Fruit fly (Drosophila melanogaster) whole organism, embryonic: ENCODE measurements around the gene SrpRbeta.
A peak's percentile ranks its signal among the peaks of the same experiment; 100 is the strongest.

ENCODE experiments used
- Ada2b ChIP-seq: fragments of 200-800 bp; sonication (Bioruptor generic); IDR thresholded peaks from 2 replicates; pipeline ENCODE4 v1.3.6; 2022; ENCODE audit warnings: missing biosample characterization, missing genetic modification characterization
- Awh ChIP-seq: fragments of 200-800 bp; sonication (Bioruptor generic); IDR thresholded peaks from 2 replicates; pipeline ENCODE4, ENCODE4 v1.3.6; 2022; ENCODE audit warnings: missing biosample characterization, missing genetic modification characterization
- Bteb2 ChIP-seq: fragments of 200-800 bp; sonication (Bioruptor generic); optimal IDR thresholded peaks from 2 replicates; lab custom pipeline; 2016; ENCODE audit warnings: missing biosample characterization, missing genetic modification characterization
- C15 ChIP-seq: fragments of 200-800 bp; sonication (Bioruptor generic); IDR thresholded peaks from 3 replicates; pipeline ENCODE4 v1.3.6; 2022; ENCODE audit warnings: missing biosample characterization, missing genetic modification characterization
- CG11398 ChIP-seq: fragments of 200-800 bp; sonication (Bioruptor generic); optimal IDR thresholded peaks from 2 replicates; lab custom pipeline; 2016; ENCODE audit warnings: missing biosample characterization, missing genetic modification characterization
- CG11723 ChIP-seq: fragments of 200-800 bp; sonication (Bioruptor generic); optimal IDR thresholded peaks from 2 replicates; lab custom pipeline; 2017; ENCODE audit warnings: missing biosample characterization, mild to moderate bottlenecking, missing genetic modification characterization
- CG1233 ChIP-seq: fragments of 200-800 bp; sonication (Bioruptor generic); optimal IDR thresholded peaks from 4 replicates; lab custom pipeline; 2018; ENCODE audit warnings: missing biosample characterization, mild to moderate bottlenecking, missing genetic modification characterization
- CG12744 ChIP-seq: fragments of 200-800 bp; sonication (Bioruptor generic); optimal IDR thresholded peaks from 2 replicates; lab custom pipeline; 2016; ENCODE audit warnings: missing biosample characterization, missing genetic modification characterization
- CG12942 ChIP-seq: fragments of 200-800 bp; sonication (Bioruptor generic); optimal IDR thresholded peaks from 3 replicates; lab custom pipeline; 2016; ENCODE audit warnings: missing biosample characterization, missing genetic modification characterization
- CG13287 ChIP-seq: fragments of 200-800 bp; sonication (Bioruptor generic); IDR thresholded peaks from 2 replicates; pipeline ENCODE4 v1.3.6; 2022; ENCODE audit warnings: missing biosample characterization, missing genetic modification characterization; ENCODE audit not compliant: partially characterized antibody
- CG13424 ChIP-seq: fragments of 200-800 bp; sonication (Bioruptor generic); optimal IDR thresholded peaks from 2 replicates; lab custom pipeline; 2019; ENCODE audit warnings: missing biosample characterization, mild to moderate bottlenecking, missing genetic modification characterization, moderate library complexity
- CG15011 ChIP-seq: fragments of 200-800 bp; sonication (Bioruptor generic); optimal IDR thresholded peaks from 3 replicates; lab custom pipeline; 2018; ENCODE audit warnings: missing biosample characterization, mild to moderate bottlenecking, missing genetic modification characterization
- CG17802 ChIP-seq: fragments of 200-800 bp; sonication (Bioruptor generic); optimal IDR thresholded peaks from 2 replicates; lab custom pipeline; 2018; ENCODE audit warnings: missing biosample characterization, mild to moderate bottlenecking, missing genetic modification characterization, moderate library complexity
- CG32767 ChIP-seq: fragments of 200-800 bp; sonication (Bioruptor generic); IDR thresholded peaks from 2 replicates; pipeline ENCODE4 v1.3.6; 2022; ENCODE audit warnings: missing biosample characterization, missing genetic modification characterization
- CG4282 ChIP-seq: fragments of 200-800 bp; sonication (Bioruptor generic); optimal IDR thresholded peaks from 2 replicates; lab custom pipeline; 2016; ENCODE audit warnings: missing biosample characterization, missing genetic modification characterization
- CG4404 ChIP-seq: fragments of 200-800 bp; sonication (Bioruptor generic); IDR thresholded peaks from 2 replicates; pipeline ENCODE4 v1.3.6; 2022; ENCODE audit warnings: missing biosample characterization, missing genetic modification characterization
- CG5245 ChIP-seq: fragments of 200-800 bp; sonication (Bioruptor generic); optimal IDR thresholded peaks from 3 replicates; lab custom pipeline; 2016; ENCODE audit warnings: missing biosample characterization, missing genetic modification characterization
- CG6689 ChIP-seq: fragments of 200-800 bp; sonication (Bioruptor generic); IDR thresholded peaks from 2 replicates; pipeline ENCODE4 v1.3.6; 2022; ENCODE audit warnings: missing biosample characterization, missing genetic modification characterization
- CG7745 ChIP-seq: fragments of 200-800 bp; sonication (Bioruptor generic); optimal IDR thresholded peaks from 2 replicates; lab custom pipeline; 2018; ENCODE audit warnings: missing biosample characterization, mild to moderate bottlenecking, missing genetic modification characterization, moderate library complexity
- CG8765 ChIP-seq: fragments of 200-800 bp; sonication (Bioruptor generic); IDR thresholded peaks from 2 replicates; pipeline ENCODE4 v1.3.6; 2022; ENCODE audit warnings: missing biosample characterization, missing genetic modification characterization
- Drgx ChIP-seq: fragments of 200-800 bp; sonication (Bioruptor generic); IDR thresholded peaks from 2 replicates; pipeline ENCODE4 v1.3.6; 2022; ENCODE audit warnings: missing biosample characterization, missing genetic modification characterization
- Elba2 ChIP-seq: fragments of 200-800 bp; sonication (Bioruptor generic); optimal IDR thresholded peaks from 3 replicates; lab custom pipeline; 2016; ENCODE audit warnings: missing biosample characterization, missing genetic modification characterization
- Ets65A ChIP-seq: fragments of 200-800 bp; sonication (Bioruptor generic); peaks from one replicate; lab custom pipeline; 2016; ENCODE audit warnings: missing biosample characterization, missing genetic modification characterization
- Ets97D ChIP-seq: fragments of 200-800 bp; sonication (Bioruptor generic); optimal IDR thresholded peaks from 3 replicates; lab custom pipeline; 2016; ENCODE audit warnings: missing biosample characterization, missing genetic modification characterization
- Fer1 ChIP-seq: fragments of 200-800 bp; sonication (Bioruptor generic); optimal IDR thresholded peaks from 2 replicates; lab custom pipeline; 2017; ENCODE audit warnings: missing biosample characterization, mild to moderate bottlenecking, missing genetic modification characterization
- GATAe ChIP-seq: fragments of 200-800 bp; sonication (Bioruptor generic); conservative IDR thresholded peaks from 2 replicates; pipeline ENCODE4 v1.3.6; 2022; ENCODE audit warnings: missing biosample characterization, missing genetic modification characterization
- H2.0 ChIP-seq: fragments of 200-800 bp; sonication (Bioruptor generic); IDR thresholded peaks from 2 replicates; pipeline ENCODE4 v1.3.6; 2022; ENCODE audit warnings: missing biosample characterization, missing genetic modification characterization
- HLHmδ ChIP-seq: fragments of 200-800 bp; sonication (Bioruptor generic); optimal IDR thresholded peaks from 2 replicates; lab custom pipeline; 2018; ENCODE audit warnings: missing biosample characterization, mild to moderate bottlenecking, missing genetic modification characterization, moderate library complexity
- Hr3 ChIP-seq: fragments of 200-800 bp; sonication (Bioruptor generic); optimal IDR thresholded peaks from 3 replicates; lab custom pipeline; 2016; ENCODE audit warnings: missing biosample characterization, missing genetic modification characterization
- MESR4 ChIP-seq: fragments of 200-800 bp; sonication (Bioruptor generic); optimal IDR thresholded peaks from 2 replicates; lab custom pipeline; 2018; ENCODE audit warnings: missing biosample characterization, mild to moderate bottlenecking, missing genetic modification characterization, moderate library complexity
- Mes4 ChIP-seq: fragments of 200-800 bp; sonication (Bioruptor generic); optimal IDR thresholded peaks from 2 replicates; lab custom pipeline; 2016; ENCODE audit warnings: missing biosample characterization, missing genetic modification characterization
- Pdp1 ChIP-seq, 2 experiments: fragments of 200-800 bp; sonication (Bioruptor generic); optimal IDR thresholded peaks; 3 replicates each; lab custom pipeline; 2016; ENCODE audit warnings: missing biosample characterization in 2 of 2, missing genetic modification characterization in 2 of 2, mild to moderate bottlenecking in 1 of 2, moderate library complexity in 1 of 2
- Tbp ChIP-seq: fragments of >200 bp; optimal IDR thresholded peaks from 2 replicates; lab custom pipeline; 2018; ENCODE audit warnings: missing biosample characterization, missing genetic modification characterization
- Trl ChIP-seq, 3 experiments: fragments of >200 bp in 2 of 3; fragments of 200-800 bp in 1 of 3; sonication (Bioruptor generic) in 1 of 3; optimal IDR thresholded peaks; 2 replicates in 1 of 3; 3 replicates in 2 of 3; lab custom pipeline; 2016 to 2017; ENCODE audit warnings: missing biosample characterization in 1 of 3, missing genetic modification characterization in 1 of 3
- cg ChIP-seq: fragments of 200-800 bp; sonication (Bioruptor generic); optimal IDR thresholded peaks from 3 replicates; lab custom pipeline; 2019; ENCODE audit warnings: missing biosample characterization, mild to moderate bottlenecking, missing genetic modification characterization, moderate library complexity
- chif ChIP-seq, 2 experiments: fragments of 200-800 bp; sonication (Bioruptor generic); optimal IDR thresholded peaks; 3 replicates each; lab custom pipeline; 2016; ENCODE audit warnings: missing biosample characterization in 2 of 2, missing genetic modification characterization in 2 of 2
- crp ChIP-seq, 2 experiments: fragments of 200-800 bp; sonication (Bioruptor generic); optimal IDR thresholded peaks; 2 replicates in 1 of 2; 3 replicates in 1 of 2; lab custom pipeline; 2017; ENCODE audit warnings: missing biosample characterization in 2 of 2, missing genetic modification characterization in 2 of 2, mild to moderate bottlenecking in 1 of 2, moderate library complexity in 1 of 2
- exex ChIP-seq: fragments of 200-800 bp; sonication (Bioruptor generic); optimal IDR thresholded peaks from 4 replicates; lab custom pipeline; 2018; ENCODE audit warnings: missing biosample characterization, mild to moderate bottlenecking, missing genetic modification characterization, moderate library complexity
- fru ChIP-seq: fragments of >200 bp; optimal IDR thresholded peaks from 2 replicates; lab custom pipeline; 2017
- gcm ChIP-seq: fragments of 200-800 bp; sonication (Bioruptor generic); optimal IDR thresholded peaks from 2 replicates; lab custom pipeline; 2019; ENCODE audit warnings: missing biosample characterization, mild to moderate bottlenecking, missing genetic modification characterization, moderate library complexity
- hb ChIP-seq: fragments of 200-800 bp; sonication (Bioruptor generic); IDR thresholded peaks from 3 replicates; pipeline ENCODE4 v1.3.6; 2022; ENCODE audit warnings: missing biosample characterization, missing genetic modification characterization; ENCODE audit not compliant: partially characterized antibody
- p53 ChIP-seq: fragments of 200-800 bp; sonication (Bioruptor generic); optimal IDR thresholded peaks from 2 replicates; lab custom pipeline; 2016; ENCODE audit warnings: missing biosample characterization, missing genetic modification characterization
- peb ChIP-seq: fragments of 200-800 bp; sonication (Bioruptor generic); IDR thresholded peaks from 2 replicates; pipeline ENCODE4 v1.3.6; 2022; ENCODE audit warnings: missing biosample characterization, missing genetic modification characterization
- prd ChIP-seq, 3 experiments: fragments of >200 bp in 2 of 3; fragments of 200-800 bp in 1 of 3; sonication (Bioruptor generic) in 1 of 3; optimal IDR thresholded peaks in 2 of 3; IDR thresholded peaks in 1 of 3; 2 replicates in 2 of 3; 3 replicates in 1 of 3; pipeline versions ENCODE4 v1.3.6 to Lab custom; 2017 to 2022; ENCODE audit warnings: missing biosample characterization in 1 of 3, missing genetic modification characterization in 1 of 3
- salm ChIP-seq: fragments of 200-800 bp; sonication (Bioruptor generic); optimal IDR thresholded peaks from 2 replicates; lab custom pipeline; 2018; ENCODE audit warnings: missing biosample characterization, mild to moderate bottlenecking, missing genetic modification characterization
- schlank ChIP-seq: fragments of 200-800 bp; sonication (Bioruptor generic); optimal IDR thresholded peaks from 2 replicates; lab custom pipeline; 2018; ENCODE audit warnings: missing biosample characterization, mild to moderate bottlenecking, missing genetic modification characterization
- seq ChIP-seq: fragments of 200-800 bp; sonication (Bioruptor generic); IDR thresholded peaks from 2 replicates; pipeline ENCODE4 v1.3.6; 2022; ENCODE audit warnings: missing biosample characterization, missing genetic modification characterization
- vvl ChIP-seq: fragments of 200-800 bp; sonication (Bioruptor generic); IDR thresholded peaks from 2 replicates; pipeline ENCODE4 v1.3.6; 2022; ENCODE audit warnings: missing biosample characterization, missing genetic modification characterization

Gene SrpRbeta

dm6 chr3L:8719990-8720559 is at the start of gene SrpRbeta (continued):
- peak in 1 of 2 experiments; percentile 29 for TF ChIP-seq crp (GFP tag; optimal IDR thresholded peaks at IDR 0.05; lab: Kevin White, UChicago)
- no peak for TF ChIP-seq prd (optimal IDR thresholded peaks at IDR 0.05; lab: Kevin White, UChicago)
- no peak for TF ChIP-seq prd (GFP tag; IDR thresholded peaks at IDR 0.05; lab: Robert Waterston, UW)
- TF ChIP-seq CG4282 (GFP tag; lab: Kevin White, UChicago), result no peak
- peak; percentile 23 for TF ChIP-seq Ets97D (GFP tag; lab: Kevin White, UChicago)
- TF ChIP-seq Ada2b (GFP tag; lab: Robert Waterston, UW), result 0 out of 2 replicates have a peak, but pooled peaks have one; percentile 3

- TF ChIP-seq chif (GFP tag; optimal IDR thresholded peaks at IDR 0.05; lab: Kevin White, UChicago) (peak in 1 of 2 experiments; percentile 11), Bteb2 (no peak), CG12942 (GFP tag; lab: Kevin White, UChicago) (no peak), CG8765 (no peak), exex (tag; lab: Kevin White, UChicago) (no peak), CG5245 (GFP tag; lab: Kevin White, UChicago) (no peak), CG11398 (GFP tag; lab: Kevin White, UChicago) (no peak), cg (no peak), H2.0 (peak; percentile 41; the same call in 1 of the 2 replicates), HLHmδ (no peak), MESR4 (GFP tag; lab: Kevin White, UChicago) (no peak), Ada2b (GFP tag; lab: Robert Waterston, UW) (peak; percentile 14; the same call in 1 of the 2 replicates), GATAe (GFP tag; lab: Robert Waterston, UW) (0 out of 2 replicates have a peak, but pooled peaks have one; percentile 27), CG13424 (tag; lab: Kevin White, UChicago) (peak; percentile 22), Pdp1 (GFP tag; optimal IDR thresholded peaks at IDR 0.05; lab: Kevin White, UChicago) (peak; percentile 34 to 37), gcm (no peak), CG6689 (no peak), C15 (GFP tag; lab: Robert Waterston, UW) (no peak), Ets65A (GFP tag; lab: Kevin White, UChicago) (peak; percentile 76), salm (tag; lab: Kevin White, UChicago) (no peak), CG15011 (GFP tag; lab: Kevin White, UChicago) (peak; percentile 7), p53 (GFP tag; lab: Kevin White, UChicago) (no peak), fru (lab: Kevin White, UChicago) (no peak), Trl (optimal IDR thresholded peaks at IDR 0.05; lab: Kevin White, UChicago) (no peak), Trl (GFP tag; optimal IDR thresholded peaks at IDR 0.05; lab: Kevin White, UChicago) (no peak), CG13287 (GFP tag; lab: Robert Waterston, UW) (no peak), seq (GFP tag; lab: Robert Waterston, UW) (no peak), Elba2 (GFP tag; lab: Kevin White, UChicago) (no peak), Fer1 (GFP tag; lab: Kevin White, UChicago) (peak; percentile 48), Hr3 (GFP tag; lab: Kevin White, UChicago) (no peak), schlank (tag; lab: Kevin White, UChicago) (no peak), CG12744 (GFP tag; lab: Kevin White, UChicago) (peak; percentile 14), Mes4 (GFP tag; lab: Kevin White, UChicago) (no peak), peb (no peak), Awh (GFP tag; lab: Robert Waterston, UW) (no peak), CG32767 (GFP tag; lab: Robert Waterston, UW) (peak; percentile 48; the same call in 1 of the 2 replicates), CG11723 (peak; percentile 26), CG1233 (GFP tag; lab: Kevin White, UChicago) (peak; percentile 47), hb (no peak), CG17802 (tag; lab: Kevin White, UChicago) (no peak), Drgx (GFP tag; lab: Robert Waterston, UW) (peak; percentile 66), CG7745 (tag; lab: Kevin White, UChicago) (no peak), Tbp (GFP tag; lab: Kevin White, UChicago) (no peak), vvl (no peak), CG4404 (GFP tag; lab: Robert Waterston, UW) (no peak)
Observed at dm6 chr3L:8767876-8768275, 47.9 kb upstream of the SrpRbeta start.
